Fruit fly (Drosophila melanogaster) whole organism, embryonic: Measurements from ENCODE around the gene Polr3F.

Experiments used
- Aef1 ChIP-seq: fragments of 200-800 bp; sonication (Bioruptor generic); IDR thresholded peaks from 3 replicates; pipeline ENCODE4 v1.3.6; 2022; ENCODE audit warnings: missing biosample characterization, missing genetic modification characterization
- CG10274 ChIP-seq: fragments of 200-800 bp; sonication (Bioruptor generic); optimal IDR thresholded peaks from 3 replicates; lab custom pipeline; 2017; ENCODE audit warnings: missing biosample characterization, mild to moderate bottlenecking, missing genetic modification characterization
- CG11560 ChIP-seq: fragments of 200-800 bp; sonication (Bioruptor generic); IDR thresholded peaks from 3 replicates; pipeline ENCODE4 v1.3.6; 2022; ENCODE audit warnings: missing biosample characterization, missing genetic modification characterization
- CG12071 ChIP-seq: fragments of 200-800 bp; sonication (Bioruptor generic); optimal IDR thresholded peaks from 3 replicates; lab custom pipeline; 2018; ENCODE audit warnings: missing biosample characterization, mild to moderate bottlenecking, missing genetic modification characterization
- CG12104 ChIP-seq: fragments of 200-800 bp; sonication (Bioruptor generic); optimal IDR thresholded peaks from 3 replicates; lab custom pipeline; 2016; ENCODE audit warnings: missing biosample characterization, missing genetic modification characterization
- CG12155 ChIP-seq: fragments of 200-800 bp; sonication (Bioruptor generic); optimal IDR thresholded peaks from 3 replicates; lab custom pipeline; 2016; ENCODE audit warnings: missing biosample characterization, missing genetic modification characterization
- CG12236 ChIP-seq: fragments of 200-800 bp; sonication (Bioruptor generic); optimal IDR thresholded peaks from 2 replicates; lab custom pipeline; 2016; ENCODE audit warnings: missing biosample characterization, missing genetic modification characterization
- CG12391 ChIP-seq: fragments of 200-800 bp; sonication (Bioruptor generic); optimal IDR thresholded peaks from 3 replicates; lab custom pipeline; 2018; ENCODE audit warnings: missing biosample characterization, mild to moderate bottlenecking, missing genetic modification characterization, moderate library complexity
- CG14014 ChIP-seq: fragments of 200-800 bp; sonication (Bioruptor generic); IDR thresholded peaks from 2 replicates; pipeline ENCODE4 v1.3.6; 2022; ENCODE audit warnings: missing biosample characterization, missing genetic modification characterization
- CG14710 ChIP-seq: fragments of 200-800 bp; sonication (Bioruptor generic); optimal IDR thresholded peaks from 3 replicates; lab custom pipeline; 2019; ENCODE audit warnings: missing biosample characterization, mild to moderate bottlenecking, missing genetic modification characterization, moderate library complexity
- CG1529 ChIP-seq: fragments of 200-800 bp; sonication (Bioruptor generic); optimal IDR thresholded peaks from 3 replicates; lab custom pipeline; 2018; ENCODE audit warnings: missing biosample characterization, missing genetic modification characterization
- CG16813 ChIP-seq: fragments of 200-800 bp; sonication (Bioruptor generic); IDR thresholded peaks from 3 replicates; pipeline ENCODE4 v1.3.6; 2022; ENCODE audit warnings: missing biosample characterization, missing genetic modification characterization; ENCODE audit not compliant: partially characterized antibody
- CG18011 ChIP-seq: fragments of 200-800 bp; sonication (Bioruptor generic); optimal IDR thresholded peaks from 2 replicates; lab custom pipeline; 2017; ENCODE audit warnings: missing biosample characterization, missing genetic modification characterization, mild to moderate bottlenecking, moderate library complexity, missing genotype
- CG18476 ChIP-seq: fragments of 200-800 bp; sonication (Bioruptor generic); optimal IDR thresholded peaks from 2 replicates; lab custom pipeline; 2016; ENCODE audit warnings: missing biosample characterization, mild to moderate bottlenecking, missing genetic modification characterization
- CG32767 ChIP-seq: fragments of 200-800 bp; sonication (Bioruptor generic); IDR thresholded peaks from 2 replicates; pipeline ENCODE4 v1.3.6; 2022; ENCODE audit warnings: missing biosample characterization, missing genetic modification characterization
- CG34224 ChIP-seq: fragments of 200-800 bp; sonication (Bioruptor generic); IDR thresholded peaks from 3 replicates; pipeline ENCODE4 v1.3.6; 2022; ENCODE audit warnings: missing biosample characterization, missing genetic modification characterization; ENCODE audit not compliant: partially characterized antibody
- CG4404 ChIP-seq: fragments of 200-800 bp; sonication (Bioruptor generic); IDR thresholded peaks from 2 replicates; pipeline ENCODE4 v1.3.6; 2022; ENCODE audit warnings: missing biosample characterization, missing genetic modification characterization
- CG4617 ChIP-seq: fragments of 200-800 bp; sonication (Bioruptor generic); optimal IDR thresholded peaks from 3 replicates; lab custom pipeline; 2016; ENCODE audit warnings: missing biosample characterization, missing genetic modification characterization, borderline replicate concordance
- CG4854 ChIP-seq: fragments of 200-800 bp; sonication (Bioruptor generic); optimal IDR thresholded peaks from 2 replicates; lab custom pipeline; 2016; ENCODE audit warnings: missing biosample characterization, missing genetic modification characterization, inconsistent platforms
- CG8290 ChIP-seq, 3 experiments: fragments of 200-800 bp; sonication (Bioruptor generic); optimal IDR thresholded peaks; 2 replicates each; lab custom pipeline; 2016 to 2019; ENCODE audit warnings: missing biosample characterization in 3 of 3, missing genetic modification characterization in 3 of 3, mild to moderate bottlenecking in 2 of 3, moderate library complexity in 1 of 3
- CG8944 ChIP-seq: fragments of 200-800 bp; sonication (Bioruptor generic); optimal IDR thresholded peaks from 3 replicates; lab custom pipeline; 2016; ENCODE audit warnings: missing biosample characterization, missing genetic modification characterization
- Camta ChIP-seq: fragments of 200-800 bp; sonication (Bioruptor generic); optimal IDR thresholded peaks from 2 replicates; lab custom pipeline; 2016; ENCODE audit warnings: missing biosample characterization, missing genetic modification characterization
- Doc3 ChIP-seq: fragments of 200-800 bp; sonication (Bioruptor generic); IDR thresholded peaks from 3 replicates; pipeline ENCODE4 v1.3.6; 2022; ENCODE audit warnings: missing biosample characterization, missing genetic modification characterization; ENCODE audit not compliant: partially characterized antibody
- Dp ChIP-seq: fragments of 200-800 bp; sonication (Bioruptor generic); optimal IDR thresholded peaks from 2 replicates; lab custom pipeline; 2018; ENCODE audit warnings: missing biosample characterization, mild to moderate bottlenecking, missing genetic modification characterization, moderate library complexity
- Eip74EF ChIP-seq, 2 experiments: fragments of 200-800 bp in 1 of 2; fragments of >200 bp in 1 of 2; sonication (Bioruptor generic) in 1 of 2; optimal IDR thresholded peaks; 2 replicates each; lab custom pipeline; 2017 to 2019; ENCODE audit warnings: missing biosample characterization in 2 of 2, missing genetic modification characterization in 2 of 2, mild to moderate bottlenecking in 1 of 2, moderate library complexity in 1 of 2
- HHEX ChIP-seq: fragments of 200-800 bp; sonication (Bioruptor generic); optimal IDR thresholded peaks from 3 replicates; lab custom pipeline; 2017; ENCODE audit warnings: missing biosample characterization, mild to moderate bottlenecking, missing genetic modification characterization, missing genetic modification reagents
- Lpt ChIP-seq: fragments of >200 bp; optimal IDR thresholded peaks from 2 replicates; lab custom pipeline; 2018; ENCODE audit warnings: missing biosample characterization, missing genetic modification characterization
- MBD-R2 ChIP-seq: fragments of 200-800 bp; sonication (Bioruptor generic); IDR thresholded peaks from 2 replicates; pipeline ENCODE4 v1.3.6; 2022; ENCODE audit warnings: missing biosample characterization, missing genetic modification characterization
- Poxn ChIP-seq: fragments of 200-800 bp; sonication (Bioruptor generic); IDR thresholded peaks from 2 replicates; pipeline ENCODE4 v1.3.6; 2022; ENCODE audit warnings: missing biosample characterization, missing genetic modification characterization
- Ptx1 ChIP-seq: fragments of 200-800 bp; sonication (Bioruptor generic); IDR thresholded peaks from 2 replicates; pipeline ENCODE4 v1.3.6; 2022; ENCODE audit warnings: missing biosample characterization, missing genetic modification characterization
- Rx ChIP-seq: fragments of 200-800 bp; sonication (Bioruptor generic); IDR thresholded peaks from 2 replicates; pipeline ENCODE4 v1.3.6; 2022; ENCODE audit warnings: missing biosample characterization, missing genetic modification characterization
- Ssrp ChIP-seq: fragments of 200-800 bp; sonication (Bioruptor generic); optimal IDR thresholded peaks from 2 replicates; lab custom pipeline; 2018; ENCODE audit warnings: missing biosample characterization, mild to moderate bottlenecking, missing genetic modification characterization, moderate library complexity
- Usf ChIP-seq: fragments of 200-800 bp; sonication (Bioruptor generic); optimal IDR thresholded peaks from 2 replicates; lab custom pipeline; 2017; ENCODE audit warnings: missing genotype, missing biosample characterization, missing genetic modification characterization
- ase ChIP-seq: fragments of 200-800 bp; sonication (Bioruptor generic); IDR thresholded peaks from 3 replicates; pipeline ENCODE4 v1.3.6; 2022; ENCODE audit warnings: missing biosample characterization, missing genetic modification characterization
- bigmax ChIP-seq: fragments of 200-800 bp; sonication (Bioruptor generic); optimal IDR thresholded peaks from 2 replicates; lab custom pipeline; 2018; ENCODE audit warnings: missing biosample characterization, mild to moderate bottlenecking, missing genetic modification characterization
- bsh ChIP-seq, 2 experiments: fragments of 200-800 bp; sonication (Bioruptor generic); optimal IDR thresholded peaks; 2 replicates each; lab custom pipeline; 2017 to 2018; ENCODE audit warnings: mild to moderate bottlenecking in 2 of 2, missing biosample characterization in 2 of 2, missing genetic modification characterization in 2 of 2, moderate library complexity in 1 of 2
- cwo ChIP-seq: fragments of 200-800 bp; sonication (Bioruptor generic); optimal IDR thresholded peaks from 3 replicates; lab custom pipeline; 2017; ENCODE audit warnings: missing biosample characterization, missing genetic modification characterization, mild to moderate bottlenecking, moderate library complexity, missing genetic modification reagents
- fd64A ChIP-seq: fragments of 200-800 bp; sonication (Bioruptor generic); optimal IDR thresholded peaks from 3 replicates; lab custom pipeline; 2018; ENCODE audit warnings: missing biosample characterization, mild to moderate bottlenecking, missing genetic modification characterization
- gcm2 ChIP-seq: fragments of 200-800 bp; sonication (Bioruptor generic); optimal IDR thresholded peaks from 2 replicates; lab custom pipeline; 2016; ENCODE audit warnings: missing biosample characterization, missing genetic modification characterization
- gsb ChIP-seq: fragments of 200-800 bp; sonication (Bioruptor generic); IDR thresholded peaks from 2 replicates; pipeline ENCODE4 v1.3.6; 2022; ENCODE audit warnings: missing biosample characterization, missing genetic modification characterization
- gsb-n ChIP-seq: fragments of 200-800 bp; sonication (Bioruptor generic); optimal IDR thresholded peaks from 3 replicates; lab custom pipeline; 2018; ENCODE audit warnings: missing biosample characterization, mild to moderate bottlenecking, missing genetic modification characterization
- ind ChIP-seq: fragments of 200-800 bp; sonication (Bioruptor generic); optimal IDR thresholded peaks from 3 replicates; lab custom pipeline; 2016; ENCODE audit warnings: missing biosample characterization, missing genetic modification characterization
- kni ChIP-seq: fragments of 200-800 bp; sonication (Bioruptor generic); optimal IDR thresholded peaks from 3 replicates; lab custom pipeline; 2017; ENCODE audit warnings: mild to moderate bottlenecking, missing biosample characterization, missing genetic modification reagents, missing genetic modification characterization
- pfk ChIP-seq: fragments of 200-800 bp; sonication (Bioruptor generic); optimal IDR thresholded peaks from 2 replicates; lab custom pipeline; 2018; ENCODE audit warnings: missing biosample characterization, mild to moderate bottlenecking, missing genetic modification characterization, moderate library complexity
- psq ChIP-seq: fragments of 200-800 bp; sonication (Bioruptor generic); optimal IDR thresholded peaks from 2 replicates; lab custom pipeline; 2017; ENCODE audit warnings: missing biosample characterization, missing genetic modification characterization
- ranshi ChIP-seq: fragments of 200-800 bp; sonication (Bioruptor generic); IDR thresholded peaks from 2 replicates; pipeline ENCODE4 v1.3.6; 2022; ENCODE audit warnings: missing biosample characterization, missing genetic modification characterization
- sqz ChIP-seq: fragments of 200-800 bp; sonication (Bioruptor generic); optimal IDR thresholded peaks from 3 replicates; lab custom pipeline; 2018; ENCODE audit warnings: missing biosample characterization, mild to moderate bottlenecking, missing genetic modification characterization
- tin ChIP-seq: fragments of 200-800 bp; sonication (Bioruptor generic); optimal IDR thresholded peaks from 3 replicates; lab custom pipeline; 2016; ENCODE audit warnings: missing biosample characterization, missing genetic modification characterization
- yki ChIP-seq: fragments of >200 bp; optimal IDR thresholded peaks from 3 replicates; lab custom pipeline; 2018
- zf30C ChIP-seq: fragments of 200-800 bp; sonication (Bioruptor generic); optimal IDR thresholded peaks from 3 replicates; lab custom pipeline; 2018; ENCODE audit warnings: missing biosample characterization, mild to moderate bottlenecking, missing genetic modification characterization

Gene Polr3F

DNA sequence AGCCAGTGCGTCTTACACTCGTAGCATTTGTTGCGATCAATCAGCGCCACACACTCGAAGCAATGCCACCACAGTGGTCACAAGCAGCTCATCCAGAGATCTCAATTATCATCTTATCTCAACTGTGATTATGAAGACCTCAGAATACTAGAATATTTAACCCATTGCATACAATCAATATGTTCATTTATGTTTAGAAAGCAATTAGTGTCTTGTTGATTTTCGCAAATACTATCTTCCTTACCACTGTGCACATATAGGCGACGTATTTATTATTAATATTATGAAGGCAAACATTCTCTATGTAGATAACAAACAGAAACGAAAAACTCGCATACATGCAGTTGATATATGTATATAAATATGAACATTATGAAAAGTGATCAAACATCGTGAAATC is 8.4 kb downstream of the Polr3F start (continued):
- TF ChIP-seq pfk (GFP tag; lab: Kevin White, UChicago) = no peak
- no peak for TF ChIP-seq CG16813 (GFP tag; lab: Robert Waterston, UW)
- TF ChIP-seq CG34224 (GFP tag; lab: Robert Waterston, UW) = no peak
- no peak; the same call in 1 of the 2 replicates for TF ChIP-seq CG32767 (GFP tag; lab: Robert Waterston, UW)
- peak; percentile 62 for TF ChIP-seq CG4854 (GFP tag; lab: Kevin White, UChicago)
- TF ChIP-seq fd64A (GFP tag; lab: Kevin White, UChicago) = peak; percentile 86
- TF ChIP-seq gsb (GFP tag; lab: Robert Waterston, UW) = peak; percentile 49
- peak; percentile 78 for TF ChIP-seq CG12104
- TF ChIP-seq ase (GFP tag; lab: Robert Waterston, UW) = peak; percentile 62; the same call in 2 of the 3 replicates
- peak; percentile 38 for TF ChIP-seq Camta (GFP tag; lab: Kevin White, UChicago)
- peak; percentile 67 for TF ChIP-seq HHEX
- TF ChIP-seq CG12236 = peak; percentile 66
- no peak for TF ChIP-seq CG10274
- TF ChIP-seq tin (GFP tag; lab: Kevin White, UChicago) = peak; percentile 49
- TF ChIP-seq CG1529 (GFP tag; lab: Kevin White, UChicago) = peak; percentile 81
- TF ChIP-seq Eip74EF (GFP tag; optimal IDR thresholded peaks at IDR 0.05; lab: Kevin White, UChicago) = peak in 1 of 2 experiments; percentile 52
- TF ChIP-seq bigmax (GFP tag; lab: Kevin White, UChicago) = no peak
- no peak for TF ChIP-seq Dp (GFP tag; lab: Kevin White, UChicago)
- TF ChIP-seq CG18011 (GFP tag; lab: Kevin White, UChicago) = no peak
- peak; percentile 70 for TF ChIP-seq psq (GFP tag; lab: Kevin White, UChicago)
- TF ChIP-seq CG4617 = no peak
- TF ChIP-seq cwo (GFP tag; lab: Kevin White, UChicago) = peak; percentile 54
- TF ChIP-seq ind (GFP tag; lab: Kevin White, UChicago) = peak; percentile 47
- TF ChIP-seq gsb-n (tag; lab: Kevin White, UChicago) = peak; percentile 74
- no peak for TF ChIP-seq Doc3
- TF ChIP-seq Aef1 (GFP tag; lab: Robert Waterston, UW) = peak; percentile 47; the same call in 1 of the 3 replicates
- peak; percentile 36 for TF ChIP-seq sqz (GFP tag; lab: Kevin White, UChicago)
- peak; percentile 57 for TF ChIP-seq CG12071
- peak; percentile 46 to 94 for TF ChIP-seq bsh (GFP tag; optimal IDR thresholded peaks at IDR 0.05; lab: Kevin White, UChicago)
- TF ChIP-seq CG18476 = peak; percentile 84
- TF ChIP-seq zf30C (GFP tag; lab: Kevin White, UChicago) = no peak
- peak; percentile 36 for TF ChIP-seq CG12155 (GFP tag; lab: Kevin White, UChicago)
- TF ChIP-seq Rx (GFP tag; lab: Robert Waterston, UW) = peak; percentile 54; the same call in 1 of the 2 replicates
- TF ChIP-seq MBD-R2 (GFP tag; lab: Robert Waterston, UW) = peak; percentile 18; the same call in 1 of the 2 replicates
- peak; percentile 78 for TF ChIP-seq kni
- TF ChIP-seq yki (lab: Kevin White, UChicago) = no peak
- peak; percentile 87 for TF ChIP-seq CG14710 (tag; lab: Kevin White, UChicago)
- TF ChIP-seq ranshi (GFP tag; lab: Robert Waterston, UW) = peak; percentile 56
- TF ChIP-seq gcm2 (GFP tag; lab: Kevin White, UChicago) = peak; percentile 32
- no peak for TF ChIP-seq Poxn
- TF ChIP-seq Ssrp (tag; lab: Kevin White, UChicago) = peak; percentile 58
- 0 out of 3 replicates have a peak, but pooled peaks have one; percentile 39 for TF ChIP-seq CG11560
- TF ChIP-seq CG8944 (GFP tag; lab: Kevin White, UChicago) = peak; percentile 53
- TF ChIP-seq Ptx1 (GFP tag; lab: Robert Waterston, UW) = peak; percentile 77
- TF ChIP-seq Lpt (GFP tag; lab: Kevin White, UChicago) = no peak
- TF ChIP-seq Usf = no peak
- peak; percentile 73 for TF ChIP-seq CG12391 (tag; lab: Kevin White, UChicago)
- TF ChIP-seq CG4404 (GFP tag; lab: Robert Waterston, UW) = 0 out of 2 replicates have a peak, but pooled peaks have one; percentile 17
- TF ChIP-seq CG8290 (GFP tag; optimal IDR thresholded peaks at IDR 0.05; lab: Kevin White, UChicago) = no peak
- TF ChIP-seq CG8290 (tag; optimal IDR thresholded peaks at IDR 0.05; lab: Kevin White, UChicago) = peak; percentile 36 to 81
- TF ChIP-seq CG14014 = peak; percentile 54; the same call in 1 of the 2 replicates
